Fruit fly (Drosophila melanogaster) Kc167 (cell line): ENCODE results near the gene TotM.

Experiments
- Myc ChIP-seq: fragments of >200 bp; optimal IDR thresholded peaks from 2 replicates; lab custom pipeline; 2017; ENCODE audit warnings: missing external identifiers
- Sin3A ChIP-seq: fragments of >200 bp; optimal IDR thresholded peaks from 2 replicates; lab custom pipeline; 2018; ENCODE audit warnings: missing external identifiers
- h ChIP-seq: fragments of >200 bp; optimal IDR thresholded peaks from 3 replicates; lab custom pipeline; 2018; ENCODE audit warnings: missing external identifiers
- insv ChIP-seq: fragments of >200 bp; optimal IDR thresholded peaks from 3 replicates; lab custom pipeline; 2018; ENCODE audit warnings: missing external identifiers
- psq ChIP-seq: fragments of >200 bp; optimal IDR thresholded peaks from 2 replicates; lab custom pipeline; 2017; ENCODE audit warnings: missing external identifiers
- ttk ChIP-seq: sonication (Bioruptor generic); optimal IDR thresholded peaks from 2 replicates; lab custom pipeline; 2017; ENCODE audit warnings: missing external identifiers

dm6 chr2L:5332574-5332973 is 2.9 kb downstream of the TotM start:
- no peak for TF ChIP-seq ttk (lab: Kevin White, UChicago)
- no peak for TF ChIP-seq h (lab: Kevin White, UChicago)
- no peak for TF ChIP-seq Myc
- TF ChIP-seq Sin3A (lab: Kevin White, UChicago): no peak
- TF ChIP-seq psq (lab: Kevin White, UChicago): no peak
- TF ChIP-seq insv (lab: Kevin White, UChicago): no peak
